Fruit fly (Drosophila melanogaster) Kc167 (cell line): ENCODE results near the gene Pdf.

ENCODE experiments used
- h ChIP-seq: fragments of >200 bp; optimal IDR thresholded peaks from 3 replicates; lab custom pipeline; 2018; ENCODE audit warnings: missing external identifiers
- insv ChIP-seq: fragments of >200 bp; optimal IDR thresholded peaks from 3 replicates; lab custom pipeline; 2018; ENCODE audit warnings: missing external identifiers

- no peak for TF ChIP-seq insv
- no peak for TF ChIP-seq h (lab: Kevin White, UChicago)
Measured at dm6 chr3R:26413788-26414187, 42.2 kb downstream of the Pdf start, which contains the start of gene Ald2.
